Worm (Caenorhabditis elegans) whole organism, L1 larva: ENCODE results near the gene rpb-8.

Experiments
- C16A3.4 ChIP-seq: fragments of 150-350 bp; optimal IDR thresholded peaks from 2 replicates; lab custom pipeline; 2014; ENCODE audit warnings: missing biosample characterization, missing genetic modification characterization
- aha-1 ChIP-seq: fragments of 150-350 bp; optimal IDR thresholded peaks from 2 replicates; lab custom pipeline; 2014; ENCODE audit warnings: missing biosample characterization, missing genetic modification characterization
- aly-2 ChIP-seq: fragments of 150-350 bp; optimal IDR thresholded peaks from 2 replicates; lab custom pipeline; 2014; ENCODE audit warnings: missing biosample characterization, missing genetic modification characterization
- ama-1 ChIP-seq: fragments of 150-350 bp; optimal IDR thresholded peaks from 2 replicates; lab custom pipeline; 2014
- blmp-1 ChIP-seq: fragments of 150-350 bp; optimal IDR thresholded peaks from 2 replicates; lab custom pipeline; 2014; ENCODE audit warnings: missing biosample characterization, missing genetic modification characterization
- dpl-1 ChIP-seq, 3 experiments: fragments of 150-350 bp in 2 of 3; sonication (generic microtip) in 1 of 3; optimal IDR thresholded peaks; 2 replicates each; lab custom pipeline; 2014 to 2017; ENCODE audit warnings: missing biosample characterization in 3 of 3, missing genetic modification characterization in 3 of 3, missing genetic modification reagents in 3 of 3
- elt-2 ChIP-seq: sonication (generic microtip); optimal IDR thresholded peaks from 2 replicates; lab custom pipeline; 2016; ENCODE audit warnings: missing genetic modification characterization, mild to moderate bottlenecking, inconsistent platforms, missing compliant biosample characterization, missing genetic modification reagents
- elt-3 ChIP-seq, 6 experiments: fragments of 150-350 bp in 1 of 6; sonication (generic microtip); optimal IDR thresholded peaks; 2 replicates each; lab custom pipeline; 2017 to 2018; ENCODE audit warnings: missing biosample characterization in 6 of 6, missing genetic modification characterization in 6 of 6, inconsistent platforms in 1 of 6
- ets-5 ChIP-seq: fragments of 200-800 bp; sonication (Bioruptor generic); IDR thresholded peaks from 2 replicates; pipeline ENCODE4 v1.3.6; 2022; ENCODE audit warnings: missing genetic modification characterization, missing compliant biosample characterization
- fkh-10 ChIP-seq: sonication (generic microtip); optimal IDR thresholded peaks from 2 replicates; lab custom pipeline; 2017; ENCODE audit warnings: missing biosample characterization, missing genetic modification reagents, missing genetic modification characterization
- hlh-17 ChIP-seq: fragments of 200-800 bp; sonication (Bioruptor generic); optimal IDR thresholded peaks from 2 replicates; lab custom pipeline; 2018; ENCODE audit warnings: missing genetic modification characterization, mild to moderate bottlenecking, missing compliant biosample characterization, moderate library complexity, borderline replicate concordance
- hlh-4 ChIP-seq: sonication (generic microtip); optimal IDR thresholded peaks from 2 replicates; lab custom pipeline; 2016; ENCODE audit warnings: mild to moderate bottlenecking, missing genetic modification characterization, missing compliant biosample characterization
- isw-1 ChIP-seq: fragments of 200-800 bp; sonication (Bioruptor generic); IDR thresholded peaks from 2 replicates; pipeline ENCODE4 v1.3.6; 2022; ENCODE audit warnings: missing genetic modification characterization, missing compliant biosample characterization
- lin-14 ChIP-seq: fragments of 200-800 bp; sonication (Bioruptor generic); optimal IDR thresholded peaks from 2 replicates; lab custom pipeline; 2018; ENCODE audit warnings: mild to moderate bottlenecking, missing genetic modification characterization, moderate library complexity, missing compliant biosample characterization
- lin-15B ChIP-seq: fragments of 150-350 bp; sonication (generic microtip); optimal IDR thresholded peaks from 3 replicates; lab custom pipeline; 2014; ENCODE audit warnings: missing biosample characterization, missing genetic modification characterization
- lin-35 ChIP-seq, 2 experiments: fragments of 150-350 bp; optimal IDR thresholded peaks; 2 replicates each; lab custom pipeline; 2014; ENCODE audit warnings: missing biosample characterization in 2 of 2, missing genetic modification characterization in 2 of 2, missing genetic modification reagents in 2 of 2
- lin-39 ChIP-seq: fragments of 150-350 bp; optimal IDR thresholded peaks from 2 replicates; lab custom pipeline; 2014; ENCODE audit warnings: missing biosample characterization, missing genetic modification reagents, missing genetic modification characterization
- lir-3 ChIP-seq: sonication (generic microtip); optimal IDR thresholded peaks from 2 replicates; lab custom pipeline; 2016; ENCODE audit warnings: mild to moderate bottlenecking, missing genetic modification characterization, moderate library complexity, missing compliant biosample characterization; ENCODE audit not compliant: poor library complexity
- lsy-2 ChIP-seq, 2 experiments: fragments of 150-350 bp; optimal IDR thresholded peaks; 2 replicates each; lab custom pipeline; 2014; ENCODE audit warnings: missing biosample characterization in 2 of 2, missing genetic modification characterization in 2 of 2
- mab-9 ChIP-seq: fragments of 200-800 bp; sonication (Bioruptor generic); IDR thresholded peaks from 2 replicates; pipeline ENCODE4 v1.3.6; 2022; ENCODE audit warnings: missing genetic modification reagents, missing genetic modification characterization, missing compliant biosample characterization
- mdl-1 ChIP-seq, 2 experiments: fragments of 150-350 bp; optimal IDR thresholded peaks; 2 replicates each; lab custom pipeline; 2014 to 2017; ENCODE audit warnings: missing biosample characterization in 2 of 2, missing genetic modification characterization in 2 of 2, inconsistent platforms in 1 of 2
- mep-1 ChIP-seq: fragments of 150-350 bp; optimal IDR thresholded peaks from 2 replicates; lab custom pipeline; 2014; ENCODE audit warnings: missing biosample characterization, missing genetic modification characterization
- nhr-12 ChIP-seq: sonication (generic microtip); optimal IDR thresholded peaks from 2 replicates; lab custom pipeline; 2017; ENCODE audit warnings: missing biosample characterization, missing genetic modification characterization
- nhr-237 ChIP-seq: fragments of 150-350 bp; optimal IDR thresholded peaks from 2 replicates; lab custom pipeline; 2014; ENCODE audit warnings: missing biosample characterization, missing genetic modification characterization
- nhr-47 ChIP-seq: sonication (generic microtip); optimal IDR thresholded peaks from 2 replicates; lab custom pipeline; 2016; ENCODE audit warnings: mild to moderate bottlenecking, missing genetic modification characterization, moderate library complexity, missing compliant biosample characterization
- nhr-71 ChIP-seq: sonication (generic microtip); optimal IDR thresholded peaks from 2 replicates; lab custom pipeline; 2016; ENCODE audit warnings: mild to moderate bottlenecking, missing genetic modification characterization, moderate library complexity, missing compliant biosample characterization
- nhr-76 ChIP-seq: sonication (generic microtip); optimal IDR thresholded peaks from 2 replicates; lab custom pipeline; 2017; ENCODE audit warnings: missing biosample characterization, missing genetic modification characterization
- nhr-77 ChIP-seq: fragments of 150-350 bp; optimal IDR thresholded peaks from 2 replicates; lab custom pipeline; 2014; ENCODE audit warnings: missing biosample characterization, missing genetic modification characterization
- nhr-85 ChIP-seq: sonication (generic microtip); peaks from one replicate; lab custom pipeline; 2016; ENCODE audit warnings: missing genetic modification characterization, inconsistent platforms, missing compliant biosample characterization
- pax-3 ChIP-seq: fragments of 200-800 bp; sonication (Bioruptor generic); optimal IDR thresholded peaks from 2 replicates; lab custom pipeline; 2018; ENCODE audit warnings: mild to moderate bottlenecking, missing genetic modification characterization, moderate library complexity, missing compliant biosample characterization
- pqm-1 ChIP-seq: sonication (generic microtip); optimal IDR thresholded peaks from 3 replicates; lab custom pipeline; 2017; ENCODE audit warnings: missing biosample characterization, missing genetic modification characterization
- snu-23 ChIP-seq: sonication (generic microtip); optimal IDR thresholded peaks from 2 replicates; lab custom pipeline; 2016; ENCODE audit warnings: missing genetic modification characterization, missing compliant biosample characterization
- sox-4 ChIP-seq: sonication (generic microtip); optimal IDR thresholded peaks from 2 replicates; lab custom pipeline; 2016; ENCODE audit warnings: missing genetic modification characterization, missing compliant biosample characterization
- vab-15 ChIP-seq: sonication (generic microtip); optimal IDR thresholded peaks from 2 replicates; lab custom pipeline; 2017; ENCODE audit warnings: missing genotype, mild to moderate bottlenecking, missing genetic modification characterization, missing compliant biosample characterization
- xbp-1 ChIP-seq: sonication (generic microtip); optimal IDR thresholded peaks from 2 replicates; lab custom pipeline; 2016; ENCODE audit warnings: missing genetic modification characterization, missing compliant biosample characterization
- ztf-11 ChIP-seq, 2 experiments: sonication (generic microtip); optimal IDR thresholded peaks; 2 replicates each; lab custom pipeline; 2016 to 2017; ENCODE audit warnings: missing genetic modification characterization in 2 of 2, missing biosample characterization in 1 of 2, missing compliant biosample characterization in 1 of 2
- ztf-4 ChIP-seq: fragments of 150-350 bp; optimal IDR thresholded peaks from 2 replicates; lab custom pipeline; 2014; ENCODE audit warnings: missing biosample characterization, missing genetic modification characterization

Gene rpb-8

DNA sequence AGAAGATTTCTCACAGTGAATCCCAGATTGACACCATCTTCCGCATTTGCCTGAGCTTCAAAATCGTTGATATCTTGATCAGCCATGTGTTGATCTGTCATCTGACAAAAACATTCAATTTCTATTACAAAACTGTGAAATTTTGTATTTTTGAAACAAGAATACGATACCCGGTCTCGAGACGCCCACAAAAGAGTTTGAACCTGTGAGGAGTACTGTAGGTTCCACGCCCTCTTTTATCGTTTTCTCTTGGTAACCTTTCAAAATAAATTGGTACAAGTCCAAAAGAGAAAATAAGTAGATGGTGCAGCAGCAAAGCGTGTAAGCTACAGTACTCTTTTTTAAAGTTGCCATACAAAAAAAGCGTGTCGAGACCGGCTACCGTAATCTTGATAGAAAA is 7.9 kb downstream of the rpb-8 start, which contains the start of gene F26F4.12:
TSS of gene F26F4.12 (minus strand) at position 101 of the 400 bp plus-strand sequence.
- TF ChIP-seq hlh-17 (GFP tag; lab: Kevin White, UChicago) (no peak), mep-1 (tag; lab: Kevin White, UChicago) (no peak), lin-35 (GFP tag; optimal IDR thresholded peaks at IDR 0.05; lab: Kevin White, UChicago) (no peak), nhr-12 (no peak), mdl-1 (tag; optimal IDR thresholded peaks at IDR 0.05; lab: Kevin White, UChicago) (no peak), nhr-76 (tag; lab: Kevin White, UChicago) (no peak), lir-3 (tag; lab: Kevin White, UChicago) (no peak), aha-1 (tag; lab: Kevin White, UChicago) (no peak), ztf-11 (tag; optimal IDR thresholded peaks at IDR 0.05; lab: Kevin White, UChicago) (no peak), C16A3.4 (tag; lab: Kevin White, UChicago) (no peak), isw-1 (GFP tag; lab: Robert Waterston, UW) (no peak), hlh-4 (tag; lab: Kevin White, UChicago) (no peak), nhr-237 (tag; lab: Kevin White, UChicago) (no peak), nhr-47 (no peak), dpl-1 (GFP tag; optimal IDR thresholded peaks at IDR 0.05; lab: Kevin White, UChicago) (no peak), ama-1 (no peak), snu-23 (GFP tag; lab: Kevin White, UChicago) (no peak), nhr-77 (tag; lab: Kevin White, UChicago) (no peak)

DNA sequence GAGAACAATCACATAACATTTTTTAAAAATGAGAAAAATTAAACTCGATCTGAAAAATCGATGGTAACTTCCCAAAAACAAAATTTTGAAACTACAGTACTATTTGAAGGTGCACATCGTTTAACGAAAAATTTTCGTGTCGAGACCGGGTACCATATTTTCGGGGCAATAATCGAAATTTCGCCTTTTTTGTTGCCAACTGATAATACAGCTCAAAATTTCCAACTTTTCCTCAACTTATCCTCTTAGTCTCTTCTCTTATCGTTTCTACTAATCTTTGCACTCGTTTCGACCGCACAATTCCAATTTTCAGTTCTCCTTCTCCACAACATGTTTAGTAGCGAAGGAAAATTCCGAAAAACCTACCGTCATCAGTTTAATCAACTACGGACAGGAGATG is 10.9 kb downstream of the rpb-8 start, which contains the start of gene rom-1:
TSS of gene rom-1 (plus strand) at position 301 of the 400 bp plus-strand sequence.
- no peak for TF ChIP-seq hlh-4 (tag; lab: Kevin White, UChicago)
- no peak for TF ChIP-seq aly-2 (tag; lab: Kevin White, UChicago)
- TF ChIP-seq lsy-2 (tag; optimal IDR thresholded peaks at IDR 0.05; lab: Kevin White, UChicago) = no peak
- no peak for TF ChIP-seq nhr-237 (tag; lab: Kevin White, UChicago)
- no peak for TF ChIP-seq ets-5 (GFP tag; lab: Robert Waterston, UW)
- TF ChIP-seq lin-15B = no peak
- no peak for TF ChIP-seq sox-4 (tag; lab: Kevin White, UChicago)
- no peak for TF ChIP-seq lin-35 (GFP tag; optimal IDR thresholded peaks at IDR 0.05; lab: Kevin White, UChicago)
- TF ChIP-seq aha-1 (tag; lab: Kevin White, UChicago) = no peak
- TF ChIP-seq lir-3 (tag; lab: Kevin White, UChicago) = no peak
- TF ChIP-seq lin-39 (tag; lab: Kevin White, UChicago) = no peak
- no peak for TF ChIP-seq nhr-71 (tag; lab: Kevin White, UChicago)

DNA sequence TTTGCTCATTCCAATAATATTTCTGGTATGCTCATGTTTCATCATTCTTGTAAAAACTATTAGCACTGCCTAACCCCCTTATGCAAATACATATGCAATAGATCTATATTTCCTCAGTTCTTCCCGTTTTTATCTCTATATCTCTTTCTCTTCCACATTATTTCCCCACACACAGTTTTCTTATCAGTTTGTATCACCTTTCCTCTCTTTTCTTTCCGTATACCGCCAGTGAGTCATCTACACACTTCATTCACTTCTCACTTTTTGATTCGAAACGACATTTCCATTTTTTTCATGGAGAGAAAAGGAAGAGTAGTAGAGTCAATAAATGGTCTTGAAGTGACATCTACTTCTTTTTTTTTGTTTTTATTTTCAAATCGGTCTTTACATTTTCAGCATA is 11.4 kb downstream of the rpb-8 start:
- TF ChIP-seq elt-2 (tag; lab: Kevin White, UChicago) (peak; percentile 32), fkh-10 (GFP tag; lab: Kevin White, UChicago) (no peak), blmp-1 (peak; percentile 63), lir-3 (tag; lab: Kevin White, UChicago) (no peak), pqm-1 (tag; lab: Kevin White, UChicago) (no peak), xbp-1 (no peak), lin-14 (GFP tag; lab: Kevin White, UChicago) (peak; percentile 16), pax-3 (tag; lab: Kevin White, UChicago) (no peak), nhr-85 (peak; percentile 8), mab-9 (GFP tag; lab: Robert Waterston, UW) (no peak), vab-15 (tag; lab: Kevin White, UChicago) (no peak), hlh-4 (tag; lab: Kevin White, UChicago) (no peak), mdl-1 (tag; optimal IDR thresholded peaks at IDR 0.05; lab: Kevin White, UChicago) (no peak), ztf-4 (no peak), nhr-71 (tag; lab: Kevin White, UChicago) (no peak), ets-5 (GFP tag; lab: Robert Waterston, UW) (no peak), elt-3 (tag; optimal IDR thresholded peaks at IDR 0.05; lab: Kevin White, UChicago) (peak in 1 of 6 experiments; percentile 51)
